Fruit fly (Drosophila melanogaster): ENCODE measurements around the gene Ir64a.

The Ir64a gene

dm6 chr3L:5382721-5383120 lies at the start of gene Ir64a:
Ir64a (minus strand) TSS chr3L:5382821.
- TF ChIP-seq cnc (optimal IDR thresholded peaks at IDR 0.05) (no peak), kay (GFP tag; ENCODE audit: borderline replicate concordance) (no peak), CG7045 (GFP tag; optimal IDR thresholded peaks at IDR 0.05) (no peak), Clk (GFP tag; optimal IDR thresholded peaks at IDR 0.05) (no peak), ovo (GFP tag; optimal IDR thresholded peaks at IDR 0.05) (no peak), cic (GFP tag; optimal IDR thresholded peaks at IDR 0.05) (no peak), CG7101 (tag; optimal IDR thresholded peaks at IDR 0.05) (no peak)

dm6 chr3L:5423577-5424202 lies 41.1 kb upstream of the Ir64a start, which contains the start of gene DIP-delta:
DIP-delta (plus strand) TSS chr3L:5424109.
- TF ChIP-seq CG1620 (GFP tag; optimal IDR thresholded peaks at IDR 0.05), result no peak
- no peak for TF ChIP-seq ovo (GFP tag; optimal IDR thresholded peaks at IDR 0.05)
- TF ChIP-seq Clk (GFP tag; optimal IDR thresholded peaks at IDR 0.05), result no peak

- TF ChIP-seq CG33017 (tag; optimal IDR thresholded peaks at IDR 0.05), result no peak
- TF ChIP-seq Crg-1 (GFP tag; optimal IDR thresholded peaks at IDR 0.05), result no peak
- no peak for TF ChIP-seq CG7045 (GFP tag; optimal IDR thresholded peaks at IDR 0.05)
- no peak for TF ChIP-seq tj (GFP tag; optimal IDR thresholded peaks at IDR 0.05)
- no peak for TF ChIP-seq Mnt (GFP tag; optimal IDR thresholded peaks at IDR 0.05)
- no peak for TF ChIP-seq cic (GFP tag; optimal IDR thresholded peaks at IDR 0.05)
- no peak for TF ChIP-seq CG1620 (GFP tag; optimal IDR thresholded peaks at IDR 0.05)
- TF ChIP-seq Clk (GFP tag; optimal IDR thresholded peaks at IDR 0.05), result no peak
- TF ChIP-seq CG11617 (GFP tag; optimal IDR thresholded peaks at IDR 0.05), result no peak
- TF ChIP-seq toe (GFP tag; optimal IDR thresholded peaks at IDR 0.05), result no peak
- TF ChIP-seq CG7101 (tag; optimal IDR thresholded peaks at IDR 0.05), result no peak
- TF ChIP-seq kay (GFP tag; ENCODE audit: borderline replicate concordance), result no peak
- no peak for TF ChIP-seq CG14711 (tag; optimal IDR thresholded peaks at IDR 0.05)
- TF ChIP-seq ovo (GFP tag; optimal IDR thresholded peaks at IDR 0.05), result no peak
- TF ChIP-seq Hr96 (GFP tag; optimal IDR thresholded peaks at IDR 0.05), result no peak
- TF ChIP-seq cnc (optimal IDR thresholded peaks at IDR 0.05), result no peak
- no peak for TF ChIP-seq bab1 (GFP tag; optimal IDR thresholded peaks at IDR 0.05)
- TF ChIP-seq CG12768 (GFP tag; optimal IDR thresholded peaks at IDR 0.05), result no peak
- TF ChIP-seq pad (GFP tag; optimal IDR thresholded peaks at IDR 0.05), result no peak
- no peak for TF ChIP-seq CG5204 (GFP tag; optimal IDR thresholded peaks at IDR 0.05)
Measured at dm6 chr3L:5385762-5386161, 3.1 kb upstream of the Ir64a start.

- no peak for TF ChIP-seq cic (GFP tag; optimal IDR thresholded peaks at IDR 0.05)
- TF ChIP-seq cnc (optimal IDR thresholded peaks at IDR 0.05), result no peak
- no peak for TF ChIP-seq Mnt (GFP tag; optimal IDR thresholded peaks at IDR 0.05)
- TF ChIP-seq tj (GFP tag; optimal IDR thresholded peaks at IDR 0.05), result no peak
- no peak for TF ChIP-seq toe (GFP tag; optimal IDR thresholded peaks at IDR 0.05)
- TF ChIP-seq Crg-1 (GFP tag; optimal IDR thresholded peaks at IDR 0.05), result no peak
- no peak for TF ChIP-seq bab1 (GFP tag; optimal IDR thresholded peaks at IDR 0.05)
- TF ChIP-seq CG12768 (GFP tag; optimal IDR thresholded peaks at IDR 0.05), result no peak
Measured at dm6 chr3L:5372052-5372451, 10.6 kb downstream of the Ir64a start.

dm6 chr3L:5367744-5368507 lies 14.7 kb downstream of the Ir64a start, which contains the start of gene Pfdn4:
Pfdn4 (minus strand) TSS chr3L:5368008.
- TF ChIP-seq kay (GFP tag; ENCODE audit: borderline replicate concordance), result peak; percentile 1
- TF ChIP-seq CG14711 (tag; optimal IDR thresholded peaks at IDR 0.05), result peak; percentile 14
- no peak for TF ChIP-seq Mnt (GFP tag; optimal IDR thresholded peaks at IDR 0.05)
- TF ChIP-seq CG7045 (GFP tag; optimal IDR thresholded peaks at IDR 0.05), result no peak
- TF ChIP-seq CG7101 (tag; optimal IDR thresholded peaks at IDR 0.05), result no peak
- TF ChIP-seq cic (GFP tag; optimal IDR thresholded peaks at IDR 0.05), result no peak
- TF ChIP-seq cnc (optimal IDR thresholded peaks at IDR 0.05), result no peak
- TF ChIP-seq tj (GFP tag; optimal IDR thresholded peaks at IDR 0.05), result no peak

- TF ChIP-seq CG12768 (GFP tag; optimal IDR thresholded peaks at IDR 0.05) (peak; percentile 66), CG7045 (GFP tag; optimal IDR thresholded peaks at IDR 0.05) (no peak), CG14711 (tag; optimal IDR thresholded peaks at IDR 0.05) (peak; percentile 84), Hr96 (GFP tag; optimal IDR thresholded peaks at IDR 0.05) (no peak), pad (GFP tag; optimal IDR thresholded peaks at IDR 0.05) (peak; percentile 9)
Measured at dm6 chr3L:5365880-5366507, 16.6 kb downstream of the Ir64a start, which contains the start of the genes Uev1A and Membrin. Uev1A (minus strand) TSS chr3L:5366225. Membrin (plus strand) TSS chr3L:5366455.
